Worm (Caenorhabditis elegans) whole organism, late embryonic: Measurements from ENCODE around the gene str-233.

Experiments used
- hlh-6 ChIP-seq: sonication (generic microtip); optimal IDR thresholded peaks from 2 replicates; lab custom pipeline; 2016; ENCODE audit warnings: missing genotype, missing genetic modification characterization, missing compliant biosample characterization
- pha-4 ChIP-seq: fragments of 150-350 bp; optimal IDR thresholded peaks from 2 replicates; lab custom pipeline; 2018; ENCODE audit warnings: missing biosample characterization, missing genetic modification reagents, missing genetic modification characterization
- ttx-3 ChIP-seq: sonication (generic microtip); optimal IDR thresholded peaks from 2 replicates; lab custom pipeline; 2016; ENCODE audit warnings: missing genetic modification reagents, missing genetic modification characterization, missing compliant biosample characterization
- unc-42 ChIP-seq: sonication (generic microtip); optimal IDR thresholded peaks from 2 replicates; lab custom pipeline; 2016; ENCODE audit warnings: missing genotype, missing genetic modification characterization, missing compliant biosample characterization

DNA sequence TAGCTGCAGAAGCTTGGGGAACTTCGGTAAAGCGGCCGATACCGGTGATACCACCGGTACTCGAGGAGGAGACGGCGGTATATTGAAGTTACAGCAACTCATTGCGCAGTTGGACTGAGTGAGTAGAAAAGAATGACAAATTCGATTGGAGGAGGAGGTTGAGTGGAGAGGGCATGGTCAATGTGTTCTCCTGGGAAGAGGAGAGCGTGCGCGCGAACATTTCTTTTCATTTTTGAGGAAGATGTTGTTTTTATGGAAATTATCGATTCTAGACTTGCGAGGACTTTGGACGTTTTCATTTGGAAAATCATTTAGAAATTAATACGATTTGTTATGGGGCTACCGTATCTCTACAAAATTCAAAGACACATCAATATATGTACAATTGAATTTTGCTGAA, 19.8 kb upstream of the str-233 start:
- TF ChIP-seq hlh-6 (tag; lab: Kevin White, UChicago), result no peak
- no peak for TF ChIP-seq unc-42 (tag; lab: Kevin White, UChicago)
- no peak for TF ChIP-seq ttx-3 (tag; lab: Kevin White, UChicago)
- no peak for TF ChIP-seq pha-4
